Fruit fly (Drosophila melanogaster) whole organism, embryonic: ENCODE data around the gene CG3630.

ENCODE experiments used
- Aef1 ChIP-seq: fragments of 200-800 bp; sonication (Bioruptor generic); IDR thresholded peaks from 3 replicates; pipeline ENCODE4 v1.3.6; 2022; ENCODE audit warnings: missing biosample characterization, missing genetic modification characterization
- Antp ChIP-seq: fragments of 200-800 bp; sonication (Bioruptor generic); optimal IDR thresholded peaks from 3 replicates; lab custom pipeline; 2016; ENCODE audit warnings: missing biosample characterization, missing genetic modification characterization
- B-H2 ChIP-seq: fragments of 200-800 bp; sonication (Bioruptor generic); optimal IDR thresholded peaks from 2 replicates; lab custom pipeline; 2018; ENCODE audit warnings: missing biosample characterization, mild to moderate bottlenecking, missing genetic modification characterization
- BtbVII ChIP-seq: fragments of 200-800 bp; sonication (Bioruptor generic); optimal IDR thresholded peaks from 3 replicates; lab custom pipeline; 2017; ENCODE audit warnings: missing biosample characterization, mild to moderate bottlenecking, missing genetic modification characterization
- CG10654 ChIP-seq: fragments of 200-800 bp; sonication (Bioruptor generic); optimal IDR thresholded peaks from 2 replicates; lab custom pipeline; 2016; ENCODE audit warnings: missing biosample characterization, missing genetic modification characterization
- CG11247 ChIP-seq: fragments of 200-800 bp; sonication (Bioruptor generic); IDR thresholded peaks from 2 replicates; pipeline ENCODE4 v1.3.6; 2022; ENCODE audit warnings: missing biosample characterization, missing genetic modification characterization
- CG13287 ChIP-seq: fragments of 200-800 bp; sonication (Bioruptor generic); IDR thresholded peaks from 2 replicates; pipeline ENCODE4 v1.3.6; 2022; ENCODE audit warnings: missing biosample characterization, missing genetic modification characterization; ENCODE audit not compliant: partially characterized antibody
- CG14860 ChIP-seq: fragments of 200-800 bp; sonication (Bioruptor generic); IDR thresholded peaks from 3 replicates; pipeline ENCODE4 v1.3.6; 2022; ENCODE audit warnings: missing biosample characterization, missing genetic modification characterization; ENCODE audit not compliant: partially characterized antibody
- CG15601 ChIP-seq: fragments of 200-800 bp; sonication (Bioruptor generic); optimal IDR thresholded peaks from 3 replicates; lab custom pipeline; 2019; ENCODE audit warnings: missing biosample characterization, mild to moderate bottlenecking, missing genetic modification characterization, moderate library complexity
- CG17568 ChIP-seq: fragments of 200-800 bp; sonication (Bioruptor generic); optimal IDR thresholded peaks from 2 replicates; lab custom pipeline; 2018; ENCODE audit warnings: missing biosample characterization, mild to moderate bottlenecking, missing genetic modification characterization, moderate library complexity
- CG17829 ChIP-seq: fragments of 200-800 bp; optimal IDR thresholded peaks from 2 replicates; lab custom pipeline; 2019; ENCODE audit warnings: missing biosample characterization, mild to moderate bottlenecking, missing genetic modification characterization, moderate library complexity
- CG2202 ChIP-seq: fragments of 200-800 bp; sonication (Bioruptor generic); optimal IDR thresholded peaks from 2 replicates; lab custom pipeline; 2018; ENCODE audit warnings: missing biosample characterization, mild to moderate bottlenecking, missing genetic modification characterization
- CG2712 ChIP-seq: fragments of 200-800 bp; optimal IDR thresholded peaks from 3 replicates; lab custom pipeline; 2019; ENCODE audit warnings: missing biosample characterization, mild to moderate bottlenecking, missing genetic modification characterization, moderate library complexity
- CG31365 ChIP-seq: fragments of 200-800 bp; sonication (Bioruptor generic); optimal IDR thresholded peaks from 2 replicates; lab custom pipeline; 2018; ENCODE audit warnings: missing biosample characterization, mild to moderate bottlenecking, missing genetic modification characterization
- CG34224 ChIP-seq: fragments of 200-800 bp; sonication (Bioruptor generic); IDR thresholded peaks from 3 replicates; pipeline ENCODE4 v1.3.6; 2022; ENCODE audit warnings: missing biosample characterization, missing genetic modification characterization; ENCODE audit not compliant: partially characterized antibody
- CG6689 ChIP-seq: fragments of 200-800 bp; sonication (Bioruptor generic); IDR thresholded peaks from 2 replicates; pipeline ENCODE4 v1.3.6; 2022; ENCODE audit warnings: missing biosample characterization, missing genetic modification characterization
- CG8478 ChIP-seq: fragments of >200 bp; optimal IDR thresholded peaks from 2 replicates; lab custom pipeline; 2018
- CG9215 ChIP-seq: fragments of 200-800 bp; sonication (Bioruptor generic); IDR thresholded peaks from 2 replicates; pipeline ENCODE4 v1.3.6; 2022; ENCODE audit warnings: missing biosample characterization, missing genetic modification characterization
- CTCF ChIP-seq: fragments of 200-800 bp; sonication (Bioruptor generic); optimal IDR thresholded peaks from 2 replicates; lab custom pipeline; 2017; ENCODE audit warnings: missing biosample characterization, mild to moderate bottlenecking, missing genetic modification characterization, moderate library complexity
- D19A ChIP-seq: fragments of 200-800 bp; optimal IDR thresholded peaks from 3 replicates; lab custom pipeline; 2019; ENCODE audit warnings: missing biosample characterization, mild to moderate bottlenecking, missing genetic modification characterization, moderate library complexity
- D19B ChIP-seq: fragments of 200-800 bp; sonication (Bioruptor generic); optimal IDR thresholded peaks from 2 replicates; lab custom pipeline; 2017; ENCODE audit warnings: missing biosample characterization, mild to moderate bottlenecking, missing genetic modification characterization
- Dad ChIP-seq: fragments of 200-800 bp; sonication (Bioruptor generic); optimal IDR thresholded peaks from 3 replicates; lab custom pipeline; 2016; ENCODE audit warnings: missing biosample characterization, missing genetic modification characterization
- Dek ChIP-seq: fragments of 200-800 bp; sonication (Bioruptor generic); optimal IDR thresholded peaks from 3 replicates; lab custom pipeline; 2019; ENCODE audit warnings: missing biosample characterization, mild to moderate bottlenecking, missing genetic modification characterization, moderate library complexity
- Doc2 ChIP-seq: fragments of 200-800 bp; sonication (Bioruptor generic); IDR thresholded peaks from 2 replicates; pipeline ENCODE4 v1.3.6; 2022; ENCODE audit warnings: missing biosample characterization, missing genetic modification characterization
- Hsf ChIP-seq: fragments of 200-800 bp; sonication (Bioruptor generic); optimal IDR thresholded peaks from 3 replicates; lab custom pipeline; 2016; ENCODE audit warnings: missing biosample characterization, missing genetic modification characterization
- Lpt ChIP-seq: fragments of >200 bp; optimal IDR thresholded peaks from 2 replicates; lab custom pipeline; 2018; ENCODE audit warnings: missing biosample characterization, missing genetic modification characterization
- PHDP ChIP-seq: fragments of 200-800 bp; sonication (Bioruptor generic); optimal IDR thresholded peaks from 3 replicates; lab custom pipeline; 2018; ENCODE audit warnings: missing biosample characterization, mild to moderate bottlenecking, missing genetic modification characterization, moderate library complexity
- Pdp1 ChIP-seq, 2 experiments: fragments of 200-800 bp; sonication (Bioruptor generic); optimal IDR thresholded peaks; 3 replicates each; lab custom pipeline; 2016; ENCODE audit warnings: missing biosample characterization in 2 of 2, missing genetic modification characterization in 2 of 2, mild to moderate bottlenecking in 1 of 2, moderate library complexity in 1 of 2
- Poxn ChIP-seq: fragments of 200-800 bp; sonication (Bioruptor generic); IDR thresholded peaks from 2 replicates; pipeline ENCODE4 v1.3.6; 2022; ENCODE audit warnings: missing biosample characterization, missing genetic modification characterization
- Ptx1 ChIP-seq: fragments of 200-800 bp; sonication (Bioruptor generic); IDR thresholded peaks from 2 replicates; pipeline ENCODE4 v1.3.6; 2022; ENCODE audit warnings: missing biosample characterization, missing genetic modification characterization
- Sin3A ChIP-seq: fragments of >200 bp; optimal IDR thresholded peaks from 2 replicates; lab custom pipeline; 2018
- Trl ChIP-seq, 3 experiments: fragments of >200 bp in 2 of 3; fragments of 200-800 bp in 1 of 3; sonication (Bioruptor generic) in 1 of 3; optimal IDR thresholded peaks; 2 replicates in 1 of 3; 3 replicates in 2 of 3; lab custom pipeline; 2016 to 2017; ENCODE audit warnings: missing biosample characterization in 1 of 3, missing genetic modification characterization in 1 of 3
- YL-1 ChIP-seq: fragments of 200-800 bp; sonication (Bioruptor generic); optimal IDR thresholded peaks from 3 replicates; lab custom pipeline; 2017; ENCODE audit warnings: missing biosample characterization, mild to moderate bottlenecking, missing genetic modification characterization
- ase ChIP-seq: fragments of 200-800 bp; sonication (Bioruptor generic); IDR thresholded peaks from 3 replicates; pipeline ENCODE4 v1.3.6; 2022; ENCODE audit warnings: missing biosample characterization, missing genetic modification characterization
- az2 ChIP-seq: fragments of 200-800 bp; sonication (Bioruptor generic); optimal IDR thresholded peaks from 3 replicates; lab custom pipeline; 2016; ENCODE audit warnings: missing biosample characterization, missing genetic modification characterization
- croc ChIP-seq: fragments of 200-800 bp; sonication (Bioruptor generic); conservative IDR thresholded peaks from 3 replicates; pipeline ENCODE4 v1.3.6; 2022; ENCODE audit warnings: missing biosample characterization, missing genetic modification characterization
- da ChIP-seq: fragments of 200-800 bp; sonication (Bioruptor generic); optimal IDR thresholded peaks from 2 replicates; lab custom pipeline; 2016; ENCODE audit warnings: missing biosample characterization, missing genetic modification characterization
- disco-r ChIP-seq: fragments of 200-800 bp; sonication (Bioruptor generic); optimal IDR thresholded peaks from 2 replicates; lab custom pipeline; 2016; ENCODE audit warnings: missing biosample characterization, missing genetic modification characterization
- knrl ChIP-seq: fragments of 200-800 bp; sonication (Bioruptor generic); IDR thresholded peaks from 3 replicates; pipeline ENCODE4 v1.3.6; 2022; ENCODE audit warnings: missing biosample characterization, missing genetic modification characterization; ENCODE audit not compliant: partially characterized antibody
- mam ChIP-seq: fragments of 200-800 bp; sonication (Bioruptor generic); optimal IDR thresholded peaks from 3 replicates; lab custom pipeline; 2016; ENCODE audit warnings: missing biosample characterization, missing genetic modification characterization
- oc ChIP-seq: fragments of 200-800 bp; sonication (Bioruptor generic); optimal IDR thresholded peaks from 2 replicates; lab custom pipeline; 2018; ENCODE audit warnings: missing biosample characterization, mild to moderate bottlenecking, missing genetic modification characterization, moderate library complexity
- p53 ChIP-seq: fragments of 200-800 bp; sonication (Bioruptor generic); optimal IDR thresholded peaks from 2 replicates; lab custom pipeline; 2016; ENCODE audit warnings: missing biosample characterization, missing genetic modification characterization
- pho ChIP-seq: fragments of 200-800 bp; sonication (Bioruptor generic); optimal IDR thresholded peaks from 2 replicates; lab custom pipeline; 2016; ENCODE audit warnings: missing biosample characterization, missing genetic modification characterization
- pita ChIP-seq: fragments of 200-800 bp; sonication (Bioruptor generic); optimal IDR thresholded peaks from 2 replicates; lab custom pipeline; 2017; ENCODE audit warnings: missing biosample characterization, mild to moderate bottlenecking, missing genetic modification characterization
- psq ChIP-seq: fragments of 200-800 bp; sonication (Bioruptor generic); optimal IDR thresholded peaks from 2 replicates; lab custom pipeline; 2017; ENCODE audit warnings: missing biosample characterization, missing genetic modification characterization
- sd ChIP-seq: fragments of 200-800 bp; sonication (Bioruptor generic); optimal IDR thresholded peaks from 3 replicates; lab custom pipeline; 2018; ENCODE audit warnings: missing biosample characterization, mild to moderate bottlenecking, missing genetic modification characterization, moderate library complexity
- sr ChIP-seq: fragments of 200-800 bp; sonication (Bioruptor generic); IDR thresholded peaks from 3 replicates; pipeline ENCODE4 v1.3.6; 2022; ENCODE audit warnings: missing biosample characterization, missing genetic modification characterization
- sug ChIP-seq: fragments of 200-800 bp; optimal IDR thresholded peaks from 2 replicates; lab custom pipeline; 2019; ENCODE audit warnings: missing biosample characterization, mild to moderate bottlenecking, missing genetic modification characterization, moderate library complexity
- unc-4 ChIP-seq: fragments of 200-800 bp; sonication (Bioruptor generic); IDR thresholded peaks from 2 replicates; pipeline ENCODE4 v1.3.6; 2022; ENCODE audit warnings: missing biosample characterization, missing genetic modification characterization; ENCODE audit not compliant: partially characterized antibody
- vnd ChIP-seq: fragments of 200-800 bp; sonication (Bioruptor generic); IDR thresholded peaks from 3 replicates; pipeline ENCODE4 v1.3.6; 2022; ENCODE audit warnings: missing biosample characterization, missing genetic modification characterization; ENCODE audit not compliant: partially characterized antibody

CG3630 gene

DNA sequence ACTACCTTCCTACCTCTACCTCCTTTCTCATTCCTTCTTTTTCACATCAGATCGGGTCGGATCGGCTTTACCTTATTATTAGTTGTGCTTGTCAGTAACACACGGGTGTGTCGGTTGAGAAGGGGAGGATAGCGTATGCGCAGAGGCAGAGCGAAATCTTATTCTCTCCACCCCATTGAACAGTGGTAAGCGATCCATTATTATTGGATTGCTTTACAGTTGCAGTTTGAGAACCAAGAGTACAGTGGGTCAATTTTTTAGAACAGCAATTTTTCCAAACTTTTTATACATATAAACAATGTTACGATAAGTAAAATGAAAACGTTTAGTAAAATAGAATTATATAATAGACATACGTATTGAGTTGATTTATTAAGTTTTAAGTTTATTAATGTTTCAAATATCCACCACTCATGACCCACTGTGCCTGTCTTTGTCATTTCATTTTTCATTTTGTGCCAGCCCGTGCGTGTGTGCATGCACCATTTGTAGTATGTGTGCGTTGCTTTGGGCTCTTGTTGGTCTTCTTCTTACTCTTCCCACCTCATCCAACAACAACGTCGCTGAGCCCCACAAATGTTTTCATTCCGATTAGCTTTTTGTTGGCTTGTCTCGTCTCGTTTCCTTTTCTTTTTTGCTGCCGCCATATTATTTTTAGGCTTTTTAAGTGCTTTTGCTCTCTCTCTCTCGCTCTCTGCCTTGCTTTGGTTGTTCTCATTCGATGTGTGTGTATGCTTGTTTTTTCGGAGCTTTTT is 24.2 kb upstream of the CG3630 start (continued):
- TF ChIP-seq PHDP (tag; lab: Kevin White, UChicago) = peak; percentile 100
- no peak for TF ChIP-seq CG8478 (lab: Kevin White, UChicago)
- peak; percentile 79 for TF ChIP-seq CTCF
- peak; percentile 90 for TF ChIP-seq sd (tag; lab: Kevin White, UChicago)
- TF ChIP-seq oc = peak; percentile 99
- TF ChIP-seq az2 (GFP tag; lab: Kevin White, UChicago) = peak; percentile 98
- no peak for TF ChIP-seq Sin3A (lab: Kevin White, UChicago)
- TF ChIP-seq B-H2 (GFP tag; lab: Kevin White, UChicago) = peak; percentile 99
- TF ChIP-seq Lpt (GFP tag; lab: Kevin White, UChicago) = no peak
- TF ChIP-seq CG14860 (GFP tag; lab: Robert Waterston, UW) = peak; percentile 77
- peak; percentile 68 to 95 for TF ChIP-seq Trl (optimal IDR thresholded peaks at IDR 0.05; lab: Kevin White, UChicago)
- peak; percentile 90 for TF ChIP-seq Trl (GFP tag; optimal IDR thresholded peaks at IDR 0.05; lab: Kevin White, UChicago)
- peak; percentile 98 for TF ChIP-seq CG9215 (GFP tag; lab: Robert Waterston, UW)
- TF ChIP-seq Doc2 (GFP tag; lab: Robert Waterston, UW) = peak; percentile 95
- peak; percentile 93 for TF ChIP-seq Dad
- TF ChIP-seq croc (GFP tag; lab: Robert Waterston, UW) = peak; percentile 99
- peak; percentile 99 for TF ChIP-seq CG17829 (tag; lab: Kevin White, UChicago)
- peak; percentile 99 for TF ChIP-seq CG15601
- TF ChIP-seq Dek (tag; lab: Kevin White, UChicago) = peak; percentile 99
- peak; percentile 99 for TF ChIP-seq BtbVII
- peak; percentile 70 for TF ChIP-seq CG13287 (GFP tag; lab: Robert Waterston, UW)
- peak; percentile 98 for TF ChIP-seq CG11247 (GFP tag; lab: Robert Waterston, UW)
- peak; percentile 97 for TF ChIP-seq Poxn (GFP tag; lab: Robert Waterston, UW)
- peak; percentile 81; the same call in 2 of the 3 replicates for TF ChIP-seq sr (GFP tag; lab: Robert Waterston, UW)
- TF ChIP-seq Aef1 (GFP tag; lab: Robert Waterston, UW) = peak; percentile 98
- peak; percentile 61; the same call in 1 of the 3 replicates for TF ChIP-seq CG34224
- TF ChIP-seq CG17568 (GFP tag; lab: Kevin White, UChicago) = peak; percentile 99
- TF ChIP-seq CG2202 (tag; lab: Kevin White, UChicago) = peak; percentile 99
- TF ChIP-seq mam = peak; percentile 94
- peak; percentile 73 for TF ChIP-seq p53 (GFP tag; lab: Kevin White, UChicago)
- peak; percentile 80 for TF ChIP-seq vnd (GFP tag; lab: Robert Waterston, UW)
- TF ChIP-seq knrl (GFP tag; lab: Robert Waterston, UW) = peak; percentile 72
- peak; percentile 99 for TF ChIP-seq CG6689
- TF ChIP-seq YL-1 (GFP tag; lab: Kevin White, UChicago) = peak; percentile 96
- no peak for TF ChIP-seq pita
- TF ChIP-seq D19B (GFP tag; lab: Kevin White, UChicago) = peak; percentile 86
- TF ChIP-seq unc-4 (GFP tag; lab: Robert Waterston, UW) = no peak
- peak; percentile 96 for TF ChIP-seq pho (GFP tag; lab: Kevin White, UChicago)
- TF ChIP-seq sug (tag; lab: Kevin White, UChicago) = peak; percentile 98
- TF ChIP-seq ase (GFP tag; lab: Robert Waterston, UW) = peak; percentile 97
- TF ChIP-seq Antp (GFP tag; lab: Kevin White, UChicago) = peak; percentile 85
- TF ChIP-seq Pdp1 (GFP tag; optimal IDR thresholded peaks at IDR 0.05; lab: Kevin White, UChicago) = peak; percentile 89 to 97
- TF ChIP-seq psq (GFP tag; lab: Kevin White, UChicago) = peak; percentile 91
- peak; percentile 99 for TF ChIP-seq Ptx1 (GFP tag; lab: Robert Waterston, UW)
- TF ChIP-seq CG31365 = peak; percentile 93
- TF ChIP-seq CG10654 (GFP tag; lab: Kevin White, UChicago) = peak; percentile 99
- TF ChIP-seq disco-r (GFP tag; lab: Kevin White, UChicago) = peak; percentile 94
- peak; percentile 84 for TF ChIP-seq da (GFP tag; lab: Kevin White, UChicago)
- TF ChIP-seq CG2712 = peak; percentile 100
- peak; percentile 98 for TF ChIP-seq D19A (tag; lab: Kevin White, UChicago)
- peak; percentile 98 for TF ChIP-seq Hsf (GFP tag; lab: Kevin White, UChicago)
